Fruit fly (Drosophila melanogaster) whole organism, larva: Measurements from ENCODE around the gene CG13766.

ENCODE experiments used
- noc ChIP-seq: fragments of 200-800 bp; sonication (Bioruptor generic); optimal IDR thresholded peaks from 3 replicates; lab custom pipeline; 2019; ENCODE audit warnings: missing biosample characterization, mild to moderate bottlenecking, missing genetic modification characterization, moderate library complexity

Gene CG13766

dm6 chr2L:6530952-6531512 is 34.9 kb downstream of the CG13766 start:
- TF ChIP-seq noc (tag; lab: Kevin White, UChicago) = no peak

dm6 chr2L:6526996-6527395 is 39.0 kb downstream of the CG13766 start:
- TF ChIP-seq noc (tag; lab: Kevin White, UChicago) = no peak
